Worm (Caenorhabditis elegans) whole organism, L4 larva: ENCODE measurements around the gene glr-8.

Experiments used
- F10B5.3 ChIP-seq: sonication (generic microtip); optimal IDR thresholded peaks from 2 replicates; lab custom pipeline; 2016; ENCODE audit warnings: mild to moderate bottlenecking, missing genetic modification characterization, missing compliant biosample characterization
- R02D3.7 ChIP-seq: fragments of 150-350 bp; sonication (generic microtip); optimal IDR thresholded peaks from 3 replicates; lab custom pipeline; 2014; ENCODE audit warnings: missing biosample characterization, missing genetic modification characterization
- ZK337.2 ChIP-seq: fragments of 200-800 bp; sonication (Bioruptor generic); IDR thresholded peaks from 2 replicates; pipeline ENCODE4 v1.3.6; 2022; ENCODE audit warnings: missing genetic modification reagents, missing genetic modification characterization, missing compliant biosample characterization
- aha-1 ChIP-seq: fragments of 150-350 bp; peaks from one replicate; lab custom pipeline; 2014; ENCODE audit warnings: missing biosample characterization, missing genetic modification characterization
- arid-1 ChIP-seq: fragments of 200-800 bp; sonication (Bioruptor generic); conservative IDR thresholded peaks from 2 replicates; pipeline ENCODE4 v1.3.6; 2022; ENCODE audit warnings: missing genetic modification reagents, missing genetic modification characterization, missing compliant biosample characterization
- attf-4 ChIP-seq: sonication (generic microtip); optimal IDR thresholded peaks from 3 replicates; lab custom pipeline; 2017; ENCODE audit warnings: missing biosample characterization, missing genetic modification characterization
- ceh-20 ChIP-seq: fragments of 200-800 bp; sonication (Bioruptor generic); IDR thresholded peaks from 2 replicates; pipeline ENCODE4 v1.3.6; 2022; ENCODE audit warnings: missing genetic modification reagents, missing genetic modification characterization, missing compliant biosample characterization
- ceh-32 ChIP-seq: sonication (generic microtip); optimal IDR thresholded peaks from 2 replicates; lab custom pipeline; 2016; ENCODE audit warnings: mild to moderate bottlenecking, missing genetic modification characterization, missing compliant biosample characterization; ENCODE audit not compliant: poor library complexity
- daf-16 ChIP-seq, 3 experiments: sonication (generic microtip); optimal IDR thresholded peaks; 2 replicates each; lab custom pipeline; 2016 to 2017; ENCODE audit warnings: missing genetic modification characterization in 3 of 3, missing genetic modification reagents in 3 of 3, mild to moderate bottlenecking in 2 of 3, missing compliant biosample characterization in 2 of 3, missing biosample characterization in 1 of 3, moderate library complexity in 1 of 3
- dmd-6 ChIP-seq: fragments of 200-800 bp; sonication (Bioruptor generic); IDR thresholded peaks from 2 replicates; pipeline ENCODE4 v1.3.6; 2022; ENCODE audit warnings: missing genetic modification reagents, missing genetic modification characterization, missing compliant biosample characterization
- dmd-8 ChIP-seq: fragments of 200-800 bp; sonication (Bioruptor generic); IDR thresholded peaks from 2 replicates; pipeline ENCODE4 v1.3.6; 2022; ENCODE audit warnings: missing genetic modification characterization, missing compliant biosample characterization
- dve-1 ChIP-seq: sonication (generic microtip); optimal IDR thresholded peaks from 2 replicates; lab custom pipeline; 2017; ENCODE audit warnings: antibody characterized with exemption, mild to moderate bottlenecking, missing genetic modification characterization, missing compliant biosample characterization; ENCODE audit not compliant: insufficient read depth
- egl-27 ChIP-seq: sonication (generic microtip); optimal IDR thresholded peaks from 3 replicates; lab custom pipeline; 2017; ENCODE audit warnings: missing biosample characterization, missing genetic modification reagents, missing genetic modification characterization
- gei-8 ChIP-seq: fragments of 200-800 bp; sonication (Bioruptor generic); optimal IDR thresholded peaks from 2 replicates; lab custom pipeline; 2018; ENCODE audit warnings: mild to moderate bottlenecking, missing genetic modification characterization, missing compliant biosample characterization
- hif-1 ChIP-seq, 2 experiments: sonication (generic microtip); optimal IDR thresholded peaks; 2 replicates each; lab custom pipeline; 2016 to 2017; ENCODE audit warnings: missing compliant biosample characterization in 2 of 2, missing genetic modification characterization in 2 of 2, missing genetic modification reagents in 2 of 2, missing genotype in 2 of 2, mild to moderate bottlenecking in 1 of 2
- hlh-11 ChIP-seq: fragments of 200-800 bp; sonication (Bioruptor generic); optimal IDR thresholded peaks from 2 replicates; lab custom pipeline; 2018; ENCODE audit warnings: mild to moderate bottlenecking, missing genetic modification characterization, missing compliant biosample characterization
- hlh-30 ChIP-seq: sonication (generic microtip); optimal IDR thresholded peaks from 2 replicates; lab custom pipeline; 2017; ENCODE audit warnings: antibody characterized with exemption, mild to moderate bottlenecking, missing genetic modification characterization, missing compliant biosample characterization; ENCODE audit not compliant: insufficient read depth
- jun-1 ChIP-seq: fragments of 150-350 bp; optimal IDR thresholded peaks from 2 replicates; lab custom pipeline; 2014; ENCODE audit warnings: missing biosample characterization, missing genetic modification reagents, missing genetic modification characterization
- lin-1 ChIP-seq: fragments of 200-800 bp; sonication (Bioruptor generic); IDR thresholded peaks from 2 replicates; pipeline ENCODE4 v1.3.6; 2022; ENCODE audit warnings: missing genetic modification reagents, missing genetic modification characterization, missing compliant biosample characterization
- lin-15B ChIP-seq: fragments of 150-350 bp; sonication (generic microtip); optimal IDR thresholded peaks from 3 replicates; lab custom pipeline; 2014; ENCODE audit warnings: missing biosample characterization, missing genetic modification characterization
- lin-39 ChIP-seq: fragments of 150-350 bp; optimal IDR thresholded peaks from 2 replicates; lab custom pipeline; 2014; ENCODE audit warnings: missing biosample characterization, missing genetic modification reagents, missing genetic modification characterization
- mdl-1 ChIP-seq, 2 experiments: fragments of 150-350 bp in 1 of 2; sonication (generic microtip) in 1 of 2; optimal IDR thresholded peaks; 2 replicates each; lab custom pipeline; 2014 to 2017; ENCODE audit warnings: missing biosample characterization in 2 of 2, missing genetic modification characterization in 2 of 2
- mxl-3 ChIP-seq: fragments of 200-800 bp; sonication (Bioruptor generic); optimal IDR thresholded peaks from 2 replicates; lab custom pipeline; 2018; ENCODE audit warnings: mild to moderate bottlenecking, missing genetic modification characterization, missing compliant biosample characterization
- nhr-10 ChIP-seq: fragments of 150-350 bp; optimal IDR thresholded peaks from 2 replicates; lab custom pipeline; 2014; ENCODE audit warnings: missing biosample characterization, missing genetic modification characterization
- nhr-102 ChIP-seq: sonication (generic microtip); optimal IDR thresholded peaks from 2 replicates; lab custom pipeline; 2016; ENCODE audit warnings: mild to moderate bottlenecking, missing genetic modification characterization, moderate library complexity, missing compliant biosample characterization
- nhr-111 ChIP-seq: fragments of 200-800 bp; sonication (Bioruptor generic); optimal IDR thresholded peaks from 2 replicates; lab custom pipeline; 2018; ENCODE audit warnings: mild to moderate bottlenecking, missing genetic modification characterization, missing compliant biosample characterization
- nhr-25 ChIP-seq: sonication (generic microtip); optimal IDR thresholded peaks from 2 replicates; lab custom pipeline; 2017; ENCODE audit warnings: missing genetic modification characterization, mild to moderate bottlenecking, missing compliant biosample characterization, antibody characterized with exemption, moderate library complexity, borderline replicate concordance; ENCODE audit not compliant: insufficient read depth
- nhr-28 ChIP-seq: fragments of 150-350 bp; optimal IDR thresholded peaks from 2 replicates; lab custom pipeline; 2014; ENCODE audit warnings: missing biosample characterization, missing genetic modification characterization
- nhr-41 ChIP-seq: fragments of 200-800 bp; sonication (Bioruptor generic); IDR thresholded peaks from 2 replicates; pipeline ENCODE4 v1.3.6; 2022; ENCODE audit warnings: missing genetic modification reagents, missing genetic modification characterization, missing compliant biosample characterization
- nhr-48 ChIP-seq: sonication (generic microtip); optimal IDR thresholded peaks from 2 replicates; lab custom pipeline; 2016; ENCODE audit warnings: mild to moderate bottlenecking, missing genetic modification characterization, missing compliant biosample characterization
- nhr-6 ChIP-seq: fragments of 150-350 bp; optimal IDR thresholded peaks from 2 replicates; lab custom pipeline; 2014; ENCODE audit warnings: missing biosample characterization, missing genetic modification characterization
- nhr-77 ChIP-seq: fragments of 150-350 bp; optimal IDR thresholded peaks from 2 replicates; lab custom pipeline; 2014; ENCODE audit warnings: missing biosample characterization, missing genetic modification characterization
- pha-4 ChIP-seq, 2 experiments: fragments of 150-350 bp in 1 of 2; fragments of 200-800 bp in 1 of 2; sonication (Bioruptor generic) in 1 of 2; IDR thresholded peaks in 1 of 2; optimal IDR thresholded peaks in 1 of 2; 2 replicates each; pipeline versions ENCODE4 v1.3.6 to Lab custom; 2014 to 2022; ENCODE audit warnings: missing genetic modification characterization in 2 of 2, missing genetic modification reagents in 2 of 2, missing biosample characterization in 1 of 2, missing compliant biosample characterization in 1 of 2
- php-3 ChIP-seq: fragments of 200-800 bp; sonication (Bioruptor generic); IDR thresholded peaks from 2 replicates; pipeline ENCODE4 v1.3.6; 2022; ENCODE audit warnings: missing genetic modification reagents, missing genetic modification characterization, missing compliant biosample characterization
- pqm-1 ChIP-seq: sonication (generic microtip); optimal IDR thresholded peaks from 2 replicates; lab custom pipeline; 2017; ENCODE audit warnings: missing biosample characterization, missing genetic modification characterization
- skn-1 ChIP-seq: fragments of 150-350 bp; optimal IDR thresholded peaks from 2 replicates; lab custom pipeline; 2014; ENCODE audit warnings: missing biosample characterization, missing genetic modification characterization
- tra-1 ChIP-seq: fragments of 200-800 bp; sonication (Bioruptor generic); IDR thresholded peaks from 2 replicates; pipeline ENCODE4 v1.3.6; 2022; ENCODE audit warnings: missing genetic modification reagents, missing genetic modification characterization, missing compliant biosample characterization
- unc-130 ChIP-seq: sonication (generic microtip); optimal IDR thresholded peaks from 2 replicates; lab custom pipeline; 2016; ENCODE audit warnings: missing genetic modification reagents, missing genetic modification characterization, missing compliant biosample characterization
- unc-62 ChIP-seq, 3 experiments: fragments of 150-350 bp in 1 of 3; sonication (generic microtip); optimal IDR thresholded peaks in 2 of 3; peaks in 1 of 3; 1 replicate in 1 of 3; 2 replicates in 2 of 3; lab custom pipeline; 2014 to 2017; ENCODE audit warnings: missing biosample characterization in 3 of 3, missing genetic modification characterization in 3 of 3, missing genetic modification reagents in 3 of 3, missing genotype in 1 of 3
- zag-1 ChIP-seq: fragments of 150-350 bp; optimal IDR thresholded peaks from 2 replicates; lab custom pipeline; 2014; ENCODE audit warnings: missing biosample characterization, missing genetic modification characterization

glr-8 gene

DNA sequence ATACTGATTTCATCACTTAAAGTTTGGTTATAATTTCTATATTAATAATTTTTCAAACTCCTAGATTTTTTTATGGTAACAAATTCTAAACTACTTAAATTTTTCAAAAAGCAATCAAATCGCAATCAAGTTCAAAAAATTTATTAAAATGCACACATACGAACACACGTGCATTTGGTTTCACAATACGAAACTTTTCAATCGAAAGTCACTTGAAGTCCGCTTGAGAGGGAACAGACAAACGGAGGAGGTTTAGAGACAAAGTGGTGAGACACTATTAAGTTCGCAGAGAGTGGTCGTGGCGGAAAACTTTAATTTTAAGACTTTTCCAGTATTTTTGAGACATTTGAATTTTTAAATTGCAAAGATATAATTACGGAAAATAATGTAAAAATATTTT, at the start of gene glr-8:
TSS of gene glr-8 (plus strand) at position 319 of the 400 bp plus-strand sequence.
- TF ChIP-seq aha-1 (tag; lab: Kevin White, UChicago) (peak; percentile 54), skn-1 (tag; lab: Kevin White, UChicago) (no peak), hlh-30 (tag; lab: Kevin White, UChicago) (peak; percentile 55), ceh-32 (tag; lab: Kevin White, UChicago) (no peak), ZK337.2 (no peak), zag-1 (tag; lab: Kevin White, UChicago) (no peak), nhr-10 (tag; lab: Kevin White, UChicago) (no peak), arid-1 (no peak), mdl-1 (tag; optimal IDR thresholded peaks at IDR 0.05; lab: Kevin White, UChicago) (peak in 1 of 2 experiments; percentile 5), unc-130 (no peak), nhr-28 (no peak), jun-1 (tag; lab: Kevin White, UChicago) (no peak), nhr-25 (tag; lab: Kevin White, UChicago) (no peak), F10B5.3 (tag; lab: Kevin White, UChicago) (no peak), nhr-41 (GFP tag; lab: Robert Waterston, UW) (no peak), egl-27 (no peak), attf-4 (no peak), unc-62 (GFP tag; optimal IDR thresholded peaks at IDR 0.05 in 1 of 2; lab: Kevin White, UChicago) (peak in 1 of 2 experiments; percentile 2), unc-62 (tag; optimal IDR thresholded peaks at IDR 0.05; lab: Kevin White, UChicago) (no peak), nhr-111 (GFP tag; lab: Kevin White, UChicago) (no peak), dve-1 (tag; lab: Kevin White, UChicago) (peak; percentile 35), daf-16 (GFP tag; optimal IDR thresholded peaks at IDR 0.05; lab: Kevin White, UChicago) (no peak), daf-16 (tag; optimal IDR thresholded peaks at IDR 0.05; lab: Kevin White, UChicago) (peak; percentile 19), R02D3.7 (tag; lab: Kevin White, UChicago) (no peak), hif-1 (tag; optimal IDR thresholded peaks at IDR 0.05; lab: Kevin White, UChicago) (no peak)

DNA sequence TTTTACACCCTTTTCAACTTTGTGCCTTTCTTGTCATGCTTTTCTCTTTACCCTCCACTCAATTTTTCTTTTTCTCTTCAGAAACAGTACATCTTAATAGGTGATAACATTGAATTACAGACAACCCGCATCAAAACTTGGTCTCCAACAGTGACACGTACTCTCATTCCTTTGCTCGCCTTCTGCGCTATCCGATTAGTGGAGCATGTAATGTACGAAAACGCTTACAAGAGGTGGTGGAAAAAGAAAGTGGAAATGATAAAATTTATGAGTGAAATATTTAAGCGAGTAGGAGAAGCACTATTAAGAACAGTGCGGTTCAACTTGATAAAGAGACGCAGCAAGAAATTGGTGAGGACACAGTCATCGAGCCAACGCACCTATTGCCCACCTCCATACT, 49.2 kb upstream of the glr-8 start, which contains the start of gene pept-1:
TSS of gene pept-1 (plus strand) at position 306 of the 400 bp plus-strand sequence.
- TF ChIP-seq tra-1 (GFP tag; lab: Robert Waterston, UW) (peak; percentile 76), lin-39 (tag; lab: Kevin White, UChicago) (no peak), mxl-3 (GFP tag; lab: Kevin White, UChicago) (peak; percentile 17), gei-8 (GFP tag; lab: Kevin White, UChicago) (peak; percentile 47), hlh-11 (tag; lab: Kevin White, UChicago) (peak; percentile 91), pha-4 (GFP tag; IDR thresholded peaks at IDR 0.05; lab: Robert Waterston, UW) (peak; percentile 45; the same call in 1 of the 2 replicates), pha-4 (tag; optimal IDR thresholded peaks at IDR 0.05; lab: Kevin White, UChicago) (no peak), lin-1 (peak; percentile 23; the same call in 1 of the 2 replicates), nhr-77 (tag; lab: Kevin White, UChicago) (peak; percentile 30), lin-15B (tag; lab: Kevin White, UChicago) (no peak), egl-27 (no peak), nhr-48 (tag; lab: Kevin White, UChicago) (peak; percentile 45), daf-16 (GFP tag; optimal IDR thresholded peaks at IDR 0.05; lab: Kevin White, UChicago) (no peak), daf-16 (tag; optimal IDR thresholded peaks at IDR 0.05; lab: Kevin White, UChicago) (peak; percentile 58), dve-1 (tag; lab: Kevin White, UChicago) (peak; percentile 73), pqm-1 (tag; lab: Kevin White, UChicago) (peak; percentile 95), nhr-28 (peak; percentile 60), ceh-20 (GFP tag; lab: Robert Waterston, UW) (0 out of 2 replicates have a peak, but pooled peaks have one; percentile 13), nhr-102 (tag; lab: Kevin White, UChicago) (peak; percentile 9), php-3 (peak; percentile 73), nhr-6 (tag; lab: Kevin White, UChicago) (peak; percentile 40), skn-1 (tag; lab: Kevin White, UChicago) (no peak), dmd-8 (no peak), nhr-41 (GFP tag; lab: Robert Waterston, UW) (0 out of 2 replicates have a peak, but pooled peaks have one; percentile 16), dmd-6 (GFP tag; lab: Robert Waterston, UW) (peak; percentile 88)
